Fruit fly (Drosophila melanogaster) whole organism, prepupa: Measurements from ENCODE around the gene Or30a.
A peak's percentile ranks its signal among the peaks of the same experiment; 100 is the strongest.

Experiments used
- CG10631 ChIP-seq: fragments of 200-800 bp; sonication (Bioruptor generic); optimal IDR thresholded peaks from 2 replicates; lab custom pipeline; 2016; ENCODE audit warnings: missing biosample characterization, missing genetic modification characterization
- CG11294 ChIP-seq: fragments of 200-800 bp; sonication (Bioruptor generic); IDR thresholded peaks from 2 replicates; pipeline ENCODE4 v1.3.6; 2022; ENCODE audit warnings: missing biosample characterization, missing genetic modification characterization
- CG15336 ChIP-seq: fragments of 200-800 bp; sonication (Bioruptor generic); IDR thresholded peaks from 2 replicates; pipeline ENCODE4 v1.3.6; 2022; ENCODE audit warnings: missing biosample characterization, missing genetic modification characterization
- CG1621 ChIP-seq: fragments of 200-800 bp; sonication (Bioruptor generic); optimal IDR thresholded peaks from 3 replicates; lab custom pipeline; 2018; ENCODE audit warnings: missing biosample characterization, mild to moderate bottlenecking, missing genetic modification characterization
- CG16779 ChIP-seq: fragments of 200-800 bp; sonication (Bioruptor generic); optimal IDR thresholded peaks from 3 replicates; lab custom pipeline; 2017; ENCODE audit warnings: missing biosample characterization, mild to moderate bottlenecking, missing genetic modification characterization
- CG3032 ChIP-seq: fragments of 200-800 bp; optimal IDR thresholded peaks from 2 replicates; lab custom pipeline; 2019; ENCODE audit warnings: missing biosample characterization, mild to moderate bottlenecking, missing genetic modification characterization, moderate library complexity
- CG34406 ChIP-seq: fragments of 200-800 bp; sonication (Bioruptor generic); optimal IDR thresholded peaks from 3 replicates; lab custom pipeline; 2016; ENCODE audit warnings: missing biosample characterization, missing genetic modification characterization
- CG3919 ChIP-seq: fragments of 200-800 bp; sonication (Bioruptor generic); optimal IDR thresholded peaks from 3 replicates; lab custom pipeline; 2016; ENCODE audit warnings: missing biosample characterization, missing genetic modification characterization
- CG6163 ChIP-seq: fragments of 200-800 bp; sonication (Bioruptor generic); IDR thresholded peaks from 3 replicates; pipeline ENCODE4 v1.3.6; 2022; ENCODE audit warnings: missing biosample characterization, missing genetic modification characterization
- CG6276 ChIP-seq: fragments of 200-800 bp; sonication (Bioruptor generic); optimal IDR thresholded peaks from 2 replicates; lab custom pipeline; 2017; ENCODE audit warnings: missing biosample characterization, mild to moderate bottlenecking, missing genetic modification characterization
- CG6808 ChIP-seq: fragments of 200-800 bp; sonication (Bioruptor generic); optimal IDR thresholded peaks from 3 replicates; lab custom pipeline; 2017; ENCODE audit warnings: missing biosample characterization, missing genetic modification characterization, mild to moderate bottlenecking, moderate library complexity, missing genetic modification reagents
- CG6854 ChIP-seq: fragments of 200-800 bp; sonication (Bioruptor generic); optimal IDR thresholded peaks from 2 replicates; lab custom pipeline; 2017; ENCODE audit warnings: missing biosample characterization, mild to moderate bottlenecking, missing genetic modification characterization
- CG8119 ChIP-seq: fragments of 200-800 bp; sonication (Bioruptor generic); IDR thresholded peaks from 3 replicates; pipeline ENCODE4 v1.3.6; 2022; ENCODE audit warnings: missing biosample characterization, missing genetic modification characterization
- CG8319 ChIP-seq: fragments of 200-800 bp; sonication (Bioruptor generic); optimal IDR thresholded peaks from 3 replicates; lab custom pipeline; 2016; ENCODE audit warnings: missing biosample characterization, missing genetic modification characterization
- CG8632 ChIP-seq: fragments of 200-800 bp; sonication (Bioruptor generic); optimal IDR thresholded peaks from 3 replicates; lab custom pipeline; 2016; ENCODE audit warnings: missing biosample characterization, missing genetic modification characterization
- Eip75B ChIP-seq: fragments of 200-800 bp; sonication (Bioruptor generic); optimal IDR thresholded peaks from 3 replicates; lab custom pipeline; 2016; ENCODE audit warnings: missing biosample characterization, missing genetic modification characterization
- Eip78C ChIP-seq: fragments of 200-800 bp; sonication (Bioruptor generic); peaks from one replicate; lab custom pipeline; 2016; ENCODE audit warnings: missing biosample characterization, missing genetic modification characterization
- Eip93F ChIP-seq: fragments of 200-800 bp; sonication (Bioruptor generic); optimal IDR thresholded peaks from 2 replicates; lab custom pipeline; 2016; ENCODE audit warnings: missing biosample characterization, mild to moderate bottlenecking, missing genetic modification characterization
- Ets21C ChIP-seq: fragments of 200-800 bp; sonication (Bioruptor generic); optimal IDR thresholded peaks from 3 replicates; lab custom pipeline; 2016; ENCODE audit warnings: missing biosample characterization, missing genetic modification characterization
- Ets96B ChIP-seq: fragments of 200-800 bp; optimal IDR thresholded peaks from 2 replicates; lab custom pipeline; 2019; ENCODE audit warnings: missing biosample characterization, mild to moderate bottlenecking, missing genetic modification characterization, moderate library complexity
- Sox15 ChIP-seq: fragments of 200-800 bp; sonication (Bioruptor generic); optimal IDR thresholded peaks from 3 replicates; lab custom pipeline; 2016; ENCODE audit warnings: missing biosample characterization, missing genetic modification characterization
- achi ChIP-seq: fragments of 200-800 bp; sonication (Bioruptor generic); optimal IDR thresholded peaks from 3 replicates; lab custom pipeline; 2016; ENCODE audit warnings: missing biosample characterization, missing genetic modification characterization
- cyc ChIP-seq: fragments of 200-800 bp; sonication (Bioruptor generic); optimal IDR thresholded peaks from 3 replicates; lab custom pipeline; 2016; ENCODE audit warnings: missing biosample characterization, missing genetic modification characterization
- eg ChIP-seq: fragments of 200-800 bp; sonication (Bioruptor generic); IDR thresholded peaks from 3 replicates; pipeline ENCODE4 v1.3.6; 2022; ENCODE audit warnings: missing biosample characterization, missing genetic modification characterization
- fd59A ChIP-seq: fragments of 200-800 bp; sonication (Bioruptor generic); optimal IDR thresholded peaks from 2 replicates; lab custom pipeline; 2017; ENCODE audit warnings: missing biosample characterization, mild to moderate bottlenecking, missing genetic modification characterization, missing genetic modification reagents
- fd85E ChIP-seq: fragments of 200-800 bp; sonication (Bioruptor generic); optimal IDR thresholded peaks from 3 replicates; lab custom pipeline; 2016; ENCODE audit warnings: missing biosample characterization, missing genetic modification characterization
- fkh ChIP-seq: fragments of 200-800 bp; sonication (Bioruptor generic); optimal IDR thresholded peaks from 3 replicates; lab custom pipeline; 2017; ENCODE audit warnings: missing biosample characterization, mild to moderate bottlenecking, missing genetic modification characterization, moderate library complexity
- lz ChIP-seq: fragments of 200-800 bp; sonication (Bioruptor generic); optimal IDR thresholded peaks from 3 replicates; lab custom pipeline; 2016; ENCODE audit warnings: missing biosample characterization, missing genetic modification characterization
- net ChIP-seq: fragments of 200-800 bp; sonication (Bioruptor generic); optimal IDR thresholded peaks from 3 replicates; lab custom pipeline; 2016; ENCODE audit warnings: missing biosample characterization, missing genetic modification characterization
- salr ChIP-seq, 2 experiments: fragments of 200-800 bp; sonication (Bioruptor generic); optimal IDR thresholded peaks; 3 replicates each; lab custom pipeline; 2016 to 2018; ENCODE audit warnings: missing biosample characterization in 2 of 2, missing genetic modification characterization in 2 of 2, mild to moderate bottlenecking in 1 of 2
- ss ChIP-seq, 2 experiments: fragments of 200-800 bp; sonication (Bioruptor generic); optimal IDR thresholded peaks; 2 replicates in 1 of 2; 3 replicates in 1 of 2; lab custom pipeline; 2017 to 2018; ENCODE audit warnings: mild to moderate bottlenecking in 2 of 2, missing biosample characterization in 2 of 2, missing genetic modification characterization in 2 of 2, moderate library complexity in 1 of 2
- svp ChIP-seq: fragments of 200-800 bp; sonication (Bioruptor generic); peaks from one replicate; lab custom pipeline; 2016; ENCODE audit warnings: missing biosample characterization, missing genetic modification characterization
- vri ChIP-seq: fragments of 200-800 bp; sonication (Bioruptor generic); optimal IDR thresholded peaks from 3 replicates; lab custom pipeline; 2016; ENCODE audit warnings: missing biosample characterization, mild to moderate bottlenecking, missing genetic modification characterization

The Or30a gene

DNA sequence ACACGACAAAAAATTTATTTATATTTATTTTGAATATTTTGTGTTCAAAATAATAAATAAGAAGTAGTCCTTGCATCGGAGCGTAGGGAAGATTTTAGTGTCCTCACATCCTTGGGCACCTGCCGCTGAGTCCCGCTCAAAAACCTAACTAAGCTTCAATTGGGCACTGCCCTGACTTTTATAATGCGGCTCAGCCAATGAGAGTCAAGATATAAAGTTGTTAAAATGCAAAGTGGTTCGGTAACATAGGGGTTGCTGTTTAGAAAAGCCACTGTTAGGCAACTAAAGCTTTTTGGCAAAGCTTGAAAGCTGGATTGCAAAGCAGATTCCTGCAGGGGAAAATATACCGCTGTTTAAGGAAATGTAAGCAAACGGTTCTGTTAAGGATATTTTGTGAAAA, 28.9 kb upstream of the Or30a start:
- TF ChIP-seq CG6163 (no peak), cyc (GFP tag; lab: Kevin White, UChicago) (no peak), CG6854 (no peak), CG3032 (tag; lab: Kevin White, UChicago) (no peak), lz (GFP tag; lab: Kevin White, UChicago) (no peak), CG3919 (GFP tag; lab: Kevin White, UChicago) (no peak), Eip75B (GFP tag; lab: Kevin White, UChicago) (no peak), Eip93F (GFP tag; lab: Kevin White, UChicago) (no peak), vri (no peak), CG15336 (GFP tag; lab: Robert Waterston, UW) (no peak), CG16779 (tag; lab: Kevin White, UChicago) (no peak), Sox15 (GFP tag; lab: Kevin White, UChicago) (no peak), Ets21C (GFP tag; lab: Kevin White, UChicago) (no peak)
- TF ChIP-seq, all 60 proteins: peak for 0

DNA sequence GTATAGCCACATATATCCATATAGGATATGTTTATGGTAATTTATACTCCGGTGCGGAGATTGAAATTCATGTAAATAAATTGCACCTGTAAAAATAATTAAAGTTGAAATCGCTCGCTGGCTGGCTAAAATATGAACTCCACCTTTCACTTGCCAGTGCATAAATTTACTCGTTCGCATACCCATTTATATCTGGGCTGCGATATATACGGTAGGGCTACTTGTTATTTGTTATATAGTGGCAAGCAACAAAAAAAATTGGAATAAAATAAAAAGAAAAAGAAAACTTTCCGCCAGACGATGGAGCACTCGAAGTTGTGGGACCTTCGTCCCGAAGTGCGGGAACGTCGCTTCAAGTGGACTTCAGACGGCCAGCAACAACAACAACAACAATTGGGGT, 27.8 kb upstream of the Or30a start, which contains the start of gene Toll-4:
TSS of gene Toll-4 (plus strand) at position 301 of the 400 bp plus-strand sequence.
- TF ChIP-seq cyc (GFP tag; lab: Kevin White, UChicago) (no peak), CG1621 (no peak), CG6163 (no peak), fkh (GFP tag; lab: Kevin White, UChicago) (no peak), Ets96B (no peak), CG10631 (no peak)

DNA sequence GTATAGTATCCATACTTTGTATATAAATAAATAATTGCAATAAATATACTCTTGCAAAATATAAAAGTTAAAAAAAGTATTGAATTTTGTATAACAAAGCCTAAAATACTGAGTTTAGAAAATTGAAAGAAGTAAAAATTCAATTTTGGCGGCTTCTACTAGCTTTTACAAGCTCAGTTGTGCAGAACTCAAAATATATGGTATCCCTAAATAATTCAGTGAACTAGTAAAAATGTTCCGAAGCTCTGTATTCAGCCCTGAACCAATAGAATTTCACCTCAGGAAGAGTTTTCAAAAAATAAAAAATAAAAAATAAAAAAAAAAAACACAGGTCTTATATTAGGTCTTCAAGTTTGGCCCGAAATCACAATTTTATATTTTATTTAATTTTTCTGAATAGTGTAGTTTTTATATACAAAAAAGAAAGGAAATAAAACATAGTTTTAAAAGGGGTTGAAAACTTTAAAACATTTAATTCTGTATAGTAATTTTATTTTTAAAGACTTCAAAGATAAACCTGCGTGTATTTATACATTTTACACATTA, 22.0 kb upstream of the Or30a start:
- TF ChIP-seq eg (GFP tag; lab: Robert Waterston, UW) (peak; percentile 70; the same call in 1 of the 3 replicates), CG8119 (no peak), net (no peak), CG6854 (no peak), fd59A (no peak)

DNA sequence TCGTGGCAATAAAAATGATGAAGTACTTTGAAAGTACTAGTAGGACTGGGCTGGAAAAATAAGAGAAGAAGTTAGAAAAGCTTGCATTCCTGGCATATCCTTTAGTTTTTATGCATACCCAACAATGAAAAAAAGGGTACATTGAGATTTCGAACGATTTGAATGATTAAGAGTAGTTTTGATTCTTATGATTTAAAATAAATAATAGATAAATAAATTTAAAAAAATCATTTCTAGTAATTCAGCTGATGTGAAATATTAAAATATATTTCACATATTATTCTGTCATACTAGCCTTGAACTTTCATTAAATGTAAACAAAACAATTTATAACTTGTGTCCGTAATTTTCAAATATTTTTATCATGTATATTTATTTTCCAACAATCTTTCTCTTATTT, 14.4 kb upstream of the Or30a start, which contains the start of gene CG31609:
TSS of gene CG31609 (plus strand) at position 301 of the 400 bp plus-strand sequence.
- TF ChIP-seq Ets96B (no peak), CG3919 (GFP tag; lab: Kevin White, UChicago) (no peak), fd85E (no peak), achi (GFP tag; lab: Kevin White, UChicago) (no peak)

DNA sequence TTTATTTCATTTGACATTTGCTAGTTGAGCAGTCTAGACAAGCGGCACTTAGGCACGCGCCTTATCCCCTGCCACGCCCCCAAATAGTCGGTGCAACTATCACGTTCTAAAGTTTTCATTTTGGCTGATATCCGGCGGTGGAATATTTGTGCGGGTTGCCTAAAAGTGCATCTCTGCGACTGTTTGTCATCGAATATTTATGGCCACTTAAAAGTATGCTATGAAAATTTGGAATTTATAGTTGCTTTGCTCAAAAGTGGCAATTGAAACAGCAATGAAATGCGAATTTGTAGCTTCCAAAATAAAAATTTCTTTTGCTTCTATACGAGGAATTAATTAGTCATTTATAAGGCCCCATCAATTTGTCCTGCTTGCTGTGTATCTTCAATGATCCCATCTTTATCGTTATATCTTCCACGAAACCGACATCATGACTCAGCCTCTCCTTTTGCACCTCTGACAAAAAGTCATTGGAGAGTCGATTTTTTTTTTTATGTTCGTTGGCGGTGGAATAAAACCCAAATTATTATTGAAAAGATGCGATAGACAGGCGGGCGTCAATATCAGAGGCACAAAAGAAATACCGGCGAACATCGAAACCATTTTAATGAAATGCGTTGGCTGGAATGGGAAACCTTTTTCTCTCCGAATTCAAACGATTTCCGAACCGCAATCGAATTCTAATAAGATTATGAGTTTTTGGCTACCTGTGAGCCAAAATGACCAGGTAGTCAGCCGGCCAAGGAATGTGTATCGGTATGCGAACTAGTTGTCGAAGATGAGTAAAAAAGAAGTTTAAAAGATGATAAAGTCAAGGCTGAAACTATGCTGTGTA, 9.1 kb downstream of the Or30a start:
- no peak for TF ChIP-seq CG10631
- TF ChIP-seq CG16779 (tag; lab: Kevin White, UChicago): no peak
- no peak for TF ChIP-seq CG15336 (GFP tag; lab: Robert Waterston, UW)
- TF ChIP-seq eg (GFP tag; lab: Robert Waterston, UW): no peak
- TF ChIP-seq CG8319 (GFP tag; lab: Kevin White, UChicago): no peak
- TF ChIP-seq CG6854: no peak
- TF ChIP-seq CG8632 (GFP tag; lab: Kevin White, UChicago): no peak
- no peak for TF ChIP-seq salr (GFP tag; optimal IDR thresholded peaks at IDR 0.05; lab: Kevin White, UChicago)
- TF ChIP-seq ss (GFP tag; optimal IDR thresholded peaks at IDR 0.05; lab: Kevin White, UChicago): no peak

DNA sequence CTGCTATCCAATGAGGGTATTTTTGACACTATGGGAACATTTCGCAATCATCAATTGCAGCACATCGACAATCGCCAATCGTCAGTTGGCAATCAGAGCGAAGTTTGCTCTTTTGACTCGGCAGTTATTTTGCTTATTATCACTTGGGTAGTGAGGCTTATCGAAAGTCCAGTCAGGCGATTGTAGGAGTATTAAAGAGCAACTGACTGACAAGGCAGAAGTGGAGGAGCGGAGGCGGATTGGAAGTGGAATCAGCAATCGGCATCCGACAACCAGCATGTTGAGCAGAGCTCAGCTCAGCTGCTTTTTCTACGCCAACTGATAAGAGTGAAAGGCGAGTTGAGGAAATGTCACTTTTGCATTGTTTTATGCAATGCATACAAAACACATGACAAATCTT, 10.8 kb downstream of the Or30a start:
- TF ChIP-seq CG6808 (GFP tag; lab: Kevin White, UChicago) (peak; percentile 19), CG6276 (GFP tag; lab: Kevin White, UChicago) (peak; percentile 24), Eip78C (GFP tag; lab: Kevin White, UChicago) (peak; percentile 31), svp (GFP tag; lab: Kevin White, UChicago) (peak; percentile 99), CG11294 (GFP tag; lab: Robert Waterston, UW) (no peak), ss (GFP tag; optimal IDR thresholded peaks at IDR 0.05; lab: Kevin White, UChicago) (peak in 1 of 2 experiments; percentile 20), CG34406 (GFP tag; lab: Kevin White, UChicago) (no peak)
